Worm (Caenorhabditis elegans) whole organism, L2 larva: Measurements from ENCODE around the gene scl-26.

Source experiments
- nhr-11 ChIP-seq: fragments of 150-350 bp; optimal IDR thresholded peaks from 2 replicates; lab custom pipeline; 2014; ENCODE audit warnings: missing biosample characterization, missing genetic modification characterization
- nhr-237 ChIP-seq: fragments of 150-350 bp; optimal IDR thresholded peaks from 2 replicates; lab custom pipeline; 2014; ENCODE audit warnings: missing biosample characterization, missing genetic modification characterization
- skn-1 ChIP-seq: sonication (generic microtip); optimal IDR thresholded peaks from 2 replicates; lab custom pipeline; 2017; ENCODE audit warnings: missing biosample characterization, missing genetic modification characterization

DNA sequence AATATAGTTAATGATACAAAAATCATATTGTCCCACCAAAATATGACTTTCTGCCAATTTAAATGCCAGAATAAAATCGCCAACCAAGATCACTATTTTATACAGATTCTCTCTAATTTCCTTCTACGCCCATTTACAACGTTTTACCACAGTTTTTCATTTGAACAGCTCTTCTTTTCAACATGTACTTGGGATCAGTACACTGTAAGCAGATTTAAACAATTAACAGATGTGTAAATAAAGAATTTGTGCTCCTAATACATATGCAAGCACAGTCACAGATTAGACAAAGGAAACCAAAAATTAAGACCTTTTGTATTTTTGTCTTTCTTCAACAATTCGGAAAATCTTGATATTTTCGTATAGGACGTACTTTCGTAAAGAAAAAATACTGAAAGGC lies 42.1 kb upstream of the scl-26 start, which contains the start of gene F07C4.11:
- TF ChIP-seq nhr-11 (tag; lab: Kevin White, UChicago) (no peak), skn-1 (tag; lab: Kevin White, UChicago) (no peak), nhr-237 (no peak)
